Fruit fly (Drosophila melanogaster) whole organism, adult: Measurements from ENCODE around the gene CG44428.

Source experiments
- CG11617 ChIP-seq: fragments of 200-800 bp; sonication (Bioruptor generic); optimal IDR thresholded peaks from 2 replicates; lab custom pipeline; 2017; ENCODE audit warnings: mild to moderate bottlenecking, missing biosample characterization, missing genetic modification reagents, missing genetic modification characterization
- CG12768 ChIP-seq: fragments of 200-800 bp; sonication (Bioruptor generic); optimal IDR thresholded peaks from 2 replicates; lab custom pipeline; 2017; ENCODE audit warnings: missing biosample characterization, missing genetic modification characterization, mild to moderate bottlenecking, moderate library complexity, missing genetic modification reagents
- CG14711 ChIP-seq: fragments of 200-800 bp; sonication (Bioruptor generic); optimal IDR thresholded peaks from 2 replicates; lab custom pipeline; 2018; ENCODE audit warnings: missing biosample characterization, mild to moderate bottlenecking, missing genetic modification characterization, moderate library complexity
- CG1620 ChIP-seq: fragments of 200-800 bp; sonication (Bioruptor generic); optimal IDR thresholded peaks from 2 replicates; lab custom pipeline; 2016; ENCODE audit warnings: missing biosample characterization, missing genetic modification characterization
- CG33017 ChIP-seq: fragments of 200-800 bp; sonication (Bioruptor generic); optimal IDR thresholded peaks from 2 replicates; lab custom pipeline; 2018; ENCODE audit warnings: missing biosample characterization, mild to moderate bottlenecking, missing genetic modification characterization, moderate library complexity
- CG5204 ChIP-seq: fragments of 200-800 bp; sonication (Bioruptor generic); optimal IDR thresholded peaks from 2 replicates; lab custom pipeline; 2016; ENCODE audit warnings: missing biosample characterization, missing genetic modification characterization
- CG7045 ChIP-seq: fragments of 200-800 bp; sonication (Bioruptor generic); optimal IDR thresholded peaks from 2 replicates; lab custom pipeline; 2017; ENCODE audit warnings: missing biosample characterization, mild to moderate bottlenecking, missing genetic modification characterization
- CG7101 ChIP-seq: fragments of 200-800 bp; sonication (Bioruptor generic); optimal IDR thresholded peaks from 2 replicates; lab custom pipeline; 2018; ENCODE audit warnings: missing biosample characterization, mild to moderate bottlenecking, missing genetic modification characterization, moderate library complexity
- Clk ChIP-seq: fragments of 200-800 bp; sonication (Bioruptor generic); optimal IDR thresholded peaks from 2 replicates; lab custom pipeline; 2017; ENCODE audit warnings: missing biosample characterization, missing genetic modification characterization
- Crg-1 ChIP-seq: fragments of 200-800 bp; sonication (Bioruptor generic); optimal IDR thresholded peaks from 2 replicates; lab custom pipeline; 2016; ENCODE audit warnings: missing biosample characterization, missing genetic modification characterization
- Hr96 ChIP-seq: fragments of 200-800 bp; sonication (Bioruptor generic); optimal IDR thresholded peaks from 2 replicates; lab custom pipeline; 2016; ENCODE audit warnings: missing biosample characterization, missing genetic modification characterization
- Mnt ChIP-seq: fragments of 200-800 bp; sonication (Bioruptor generic); optimal IDR thresholded peaks from 2 replicates; lab custom pipeline; 2016; ENCODE audit warnings: missing biosample characterization, mild to moderate bottlenecking, missing genetic modification characterization
- bab1 ChIP-seq: fragments of 200-800 bp; sonication (Bioruptor generic); optimal IDR thresholded peaks from 3 replicates; lab custom pipeline; 2019; ENCODE audit warnings: missing biosample characterization, mild to moderate bottlenecking, missing genetic modification characterization, moderate library complexity
- cic ChIP-seq: fragments of 200-800 bp; sonication (Bioruptor generic); optimal IDR thresholded peaks from 2 replicates; lab custom pipeline; 2017; ENCODE audit warnings: missing biosample characterization, mild to moderate bottlenecking, missing genetic modification characterization, moderate library complexity
- cnc ChIP-seq, 2 experiments: fragments of >200 bp; optimal IDR thresholded peaks; 2 replicates each; lab custom pipeline; 2017
- kay ChIP-seq: fragments of 200-800 bp; sonication (Bioruptor generic); peaks from one replicate; lab custom pipeline; 2016; ENCODE audit warnings: missing biosample characterization, missing genetic modification characterization, borderline replicate concordance
- ovo ChIP-seq: fragments of 200-800 bp; sonication (Bioruptor generic); optimal IDR thresholded peaks from 2 replicates; lab custom pipeline; 2016; ENCODE audit warnings: missing biosample characterization, missing genetic modification characterization
- pad ChIP-seq: fragments of 200-800 bp; sonication (Bioruptor generic); optimal IDR thresholded peaks from 3 replicates; lab custom pipeline; 2017; ENCODE audit warnings: missing biosample characterization, missing genetic modification characterization, mild to moderate bottlenecking, moderate library complexity, missing genetic modification reagents
- tj ChIP-seq: fragments of 200-800 bp; sonication (Bioruptor generic); optimal IDR thresholded peaks from 3 replicates; lab custom pipeline; 2017; ENCODE audit warnings: missing biosample characterization, mild to moderate bottlenecking, missing genetic modification characterization, moderate library complexity
- toe ChIP-seq: fragments of 200-800 bp; sonication (Bioruptor generic); optimal IDR thresholded peaks from 2 replicates; lab custom pipeline; 2016; ENCODE audit warnings: missing biosample characterization, missing genetic modification characterization

The CG44428 gene

dm6 chrX:13543343-13543742 is 13.3 kb upstream of the CG44428 start, which contains the start of gene Cpr12A:
Gene Cpr12A, plus strand, starts transcription at chrX:13543643.
- TF ChIP-seq Mnt (GFP tag; lab: Kevin White, UChicago) (no peak), CG14711 (tag; lab: Kevin White, UChicago) (no peak), tj (GFP tag; lab: Kevin White, UChicago) (no peak), CG7101 (tag; lab: Kevin White, UChicago) (no peak)

- TF ChIP-seq Hr96 (GFP tag; lab: Kevin White, UChicago) (no peak), CG7101 (tag; lab: Kevin White, UChicago) (no peak), Mnt (GFP tag; lab: Kevin White, UChicago) (no peak)
These were observed 12.0 kb upstream of the CG44428 start for dm6 chrX:13542084-13542483.

dm6 chrX:13540920-13541605 is 11.0 kb upstream of the CG44428 start:
- TF ChIP-seq CG12768 (GFP tag; lab: Kevin White, UChicago) (no peak), tj (GFP tag; lab: Kevin White, UChicago) (no peak), Mnt (GFP tag; lab: Kevin White, UChicago) (no peak), CG7045 (GFP tag; lab: Kevin White, UChicago) (no peak), Hr96 (GFP tag; lab: Kevin White, UChicago) (no peak), CG7101 (tag; lab: Kevin White, UChicago) (no peak), CG1620 (GFP tag; lab: Kevin White, UChicago) (no peak), bab1 (GFP tag; lab: Kevin White, UChicago) (no peak), Crg-1 (GFP tag; lab: Kevin White, UChicago) (no peak), CG11617 (GFP tag; lab: Kevin White, UChicago) (no peak), pad (GFP tag; lab: Kevin White, UChicago) (no peak), CG33017 (tag; lab: Kevin White, UChicago) (no peak), cnc (optimal IDR thresholded peaks at IDR 0.05; lab: Kevin White, UChicago) (no peak), cic (GFP tag; lab: Kevin White, UChicago) (no peak), toe (GFP tag; lab: Kevin White, UChicago) (no peak), CG14711 (tag; lab: Kevin White, UChicago) (no peak), Clk (GFP tag; lab: Kevin White, UChicago) (no peak), kay (GFP tag; lab: Kevin White, UChicago) (no peak)

- TF ChIP-seq CG7101 (tag; lab: Kevin White, UChicago): no peak
- TF ChIP-seq tj (GFP tag; lab: Kevin White, UChicago): no peak
- no peak for TF ChIP-seq CG14711 (tag; lab: Kevin White, UChicago)
- TF ChIP-seq ovo: no peak
- no peak for TF ChIP-seq Mnt (GFP tag; lab: Kevin White, UChicago)
- TF ChIP-seq Clk (GFP tag; lab: Kevin White, UChicago): no peak
- TF ChIP-seq Crg-1 (GFP tag; lab: Kevin White, UChicago): no peak
- no peak for TF ChIP-seq toe (GFP tag; lab: Kevin White, UChicago)
- TF ChIP-seq CG11617 (GFP tag; lab: Kevin White, UChicago): no peak
- TF ChIP-seq Hr96 (GFP tag; lab: Kevin White, UChicago): no peak
- TF ChIP-seq kay (GFP tag; lab: Kevin White, UChicago): no peak
These were observed 9.4 kb upstream of the CG44428 start for dm6 chrX:13539448-13539847.

- TF ChIP-seq CG5204 (GFP tag; lab: Kevin White, UChicago) (no peak), CG33017 (tag; lab: Kevin White, UChicago) (no peak), cnc (optimal IDR thresholded peaks at IDR 0.05; lab: Kevin White, UChicago) (no peak), cic (GFP tag; lab: Kevin White, UChicago) (no peak), CG7045 (GFP tag; lab: Kevin White, UChicago) (no peak)
These were observed 6.7 kb upstream of the CG44428 start for dm6 chrX:13536776-13537175.

- TF ChIP-seq CG1620 (GFP tag; lab: Kevin White, UChicago): no peak
- no peak for TF ChIP-seq CG7045 (GFP tag; lab: Kevin White, UChicago)
- no peak for TF ChIP-seq CG11617 (GFP tag; lab: Kevin White, UChicago)
- no peak for TF ChIP-seq cic (GFP tag; lab: Kevin White, UChicago)
- no peak for TF ChIP-seq bab1 (GFP tag; lab: Kevin White, UChicago)
- no peak for TF ChIP-seq Crg-1 (GFP tag; lab: Kevin White, UChicago)
- TF ChIP-seq cnc (optimal IDR thresholded peaks at IDR 0.05; lab: Kevin White, UChicago): no peak
These were observed 4.1 kb upstream of the CG44428 start, which contains the start of gene CG15756 for dm6 chrX:13534100-13534499. Gene CG15756, plus strand, starts transcription at chrX:13534400.

dm6 chrX:13529673-13530072 is 376 bp downstream of the CG44428 start:
- TF ChIP-seq CG7101 (tag; lab: Kevin White, UChicago) (no peak), pad (GFP tag; lab: Kevin White, UChicago) (no peak), Clk (GFP tag; lab: Kevin White, UChicago) (no peak), CG33017 (tag; lab: Kevin White, UChicago) (no peak), Crg-1 (GFP tag; lab: Kevin White, UChicago) (no peak), CG5204 (GFP tag; lab: Kevin White, UChicago) (no peak), toe (GFP tag; lab: Kevin White, UChicago) (no peak), CG7045 (GFP tag; lab: Kevin White, UChicago) (no peak), CG14711 (tag; lab: Kevin White, UChicago) (no peak), ovo (no peak)
